Worm (Caenorhabditis elegans): ENCODE measurements around the gene F46E10.2.

DNA sequence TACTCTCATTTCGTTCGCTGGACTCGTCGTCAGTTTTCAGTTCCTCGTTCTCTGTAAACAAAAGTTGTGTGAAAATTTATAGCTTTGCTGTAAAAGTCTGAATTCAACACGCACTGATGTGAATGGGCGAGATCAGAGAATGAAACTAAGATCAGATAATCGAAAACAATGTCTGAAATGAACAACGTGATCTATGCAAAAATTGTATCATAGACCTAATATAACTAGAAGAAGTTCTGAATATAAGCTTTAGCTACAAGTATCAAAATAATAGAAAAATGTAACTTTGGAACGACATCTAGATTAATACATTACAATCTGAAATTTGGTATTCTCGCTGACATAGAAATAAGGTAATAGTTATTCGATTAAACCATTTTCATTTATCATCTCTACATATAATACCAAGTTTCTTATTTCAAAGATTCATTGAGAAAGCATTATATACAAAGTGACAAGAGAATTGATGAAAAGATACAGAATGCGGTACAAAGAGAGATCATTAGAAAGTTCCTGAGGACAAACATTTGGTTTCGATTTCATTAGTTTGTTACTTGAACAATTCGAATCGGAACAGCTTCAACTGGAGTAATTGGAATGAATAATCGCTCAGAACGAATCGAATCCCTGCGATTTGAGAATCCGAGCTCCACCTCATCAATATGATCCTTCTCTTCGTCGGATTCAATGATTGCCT, 16.0 kb upstream of the F46E10.2 start, which contains the start of gene moc-2:
- TF ChIP-seq W03F9.2 (tag; optimal IDR thresholded peaks at IDR 0.05) = no peak
- no peak for TF ChIP-seq him-1 (tag; optimal IDR thresholded peaks at IDR 0.05)
- no peak for TF ChIP-seq dao-5 (tag; optimal IDR thresholded peaks at IDR 0.05)
